Fruit fly (Drosophila melanogaster) whole organism, adult: ENCODE data around the gene CG42637.
A peak's percentile ranks its signal among the peaks of the same experiment; 100 is the strongest.

Experiments used
- CG11617 ChIP-seq: fragments of 200-800 bp; sonication (Bioruptor generic); optimal IDR thresholded peaks from 2 replicates; lab custom pipeline; 2017; ENCODE audit warnings: mild to moderate bottlenecking, missing biosample characterization, missing genetic modification reagents, missing genetic modification characterization
- CG12768 ChIP-seq: fragments of 200-800 bp; sonication (Bioruptor generic); optimal IDR thresholded peaks from 2 replicates; lab custom pipeline; 2017; ENCODE audit warnings: missing biosample characterization, missing genetic modification characterization, mild to moderate bottlenecking, moderate library complexity, missing genetic modification reagents
- CG14711 ChIP-seq: fragments of 200-800 bp; sonication (Bioruptor generic); optimal IDR thresholded peaks from 2 replicates; lab custom pipeline; 2018; ENCODE audit warnings: missing biosample characterization, mild to moderate bottlenecking, missing genetic modification characterization, moderate library complexity
- CG1620 ChIP-seq: fragments of 200-800 bp; sonication (Bioruptor generic); optimal IDR thresholded peaks from 2 replicates; lab custom pipeline; 2016; ENCODE audit warnings: missing biosample characterization, missing genetic modification characterization
- CG33017 ChIP-seq: fragments of 200-800 bp; sonication (Bioruptor generic); optimal IDR thresholded peaks from 2 replicates; lab custom pipeline; 2018; ENCODE audit warnings: missing biosample characterization, mild to moderate bottlenecking, missing genetic modification characterization, moderate library complexity
- CG5204 ChIP-seq: fragments of 200-800 bp; sonication (Bioruptor generic); optimal IDR thresholded peaks from 2 replicates; lab custom pipeline; 2016; ENCODE audit warnings: missing biosample characterization, missing genetic modification characterization
- CG7045 ChIP-seq: fragments of 200-800 bp; sonication (Bioruptor generic); optimal IDR thresholded peaks from 2 replicates; lab custom pipeline; 2017; ENCODE audit warnings: missing biosample characterization, mild to moderate bottlenecking, missing genetic modification characterization
- CG7101 ChIP-seq: fragments of 200-800 bp; sonication (Bioruptor generic); optimal IDR thresholded peaks from 2 replicates; lab custom pipeline; 2018; ENCODE audit warnings: missing biosample characterization, mild to moderate bottlenecking, missing genetic modification characterization, moderate library complexity
- Clk ChIP-seq: fragments of 200-800 bp; sonication (Bioruptor generic); optimal IDR thresholded peaks from 2 replicates; lab custom pipeline; 2017; ENCODE audit warnings: missing biosample characterization, missing genetic modification characterization
- Crg-1 ChIP-seq: fragments of 200-800 bp; sonication (Bioruptor generic); optimal IDR thresholded peaks from 2 replicates; lab custom pipeline; 2016; ENCODE audit warnings: missing biosample characterization, missing genetic modification characterization
- Hr96 ChIP-seq: fragments of 200-800 bp; sonication (Bioruptor generic); optimal IDR thresholded peaks from 2 replicates; lab custom pipeline; 2016; ENCODE audit warnings: missing biosample characterization, missing genetic modification characterization
- Mnt ChIP-seq: fragments of 200-800 bp; sonication (Bioruptor generic); optimal IDR thresholded peaks from 2 replicates; lab custom pipeline; 2016; ENCODE audit warnings: missing biosample characterization, mild to moderate bottlenecking, missing genetic modification characterization
- bab1 ChIP-seq: fragments of 200-800 bp; sonication (Bioruptor generic); optimal IDR thresholded peaks from 3 replicates; lab custom pipeline; 2019; ENCODE audit warnings: missing biosample characterization, mild to moderate bottlenecking, missing genetic modification characterization, moderate library complexity
- cic ChIP-seq: fragments of 200-800 bp; sonication (Bioruptor generic); optimal IDR thresholded peaks from 2 replicates; lab custom pipeline; 2017; ENCODE audit warnings: missing biosample characterization, mild to moderate bottlenecking, missing genetic modification characterization, moderate library complexity
- cnc ChIP-seq, 2 experiments: fragments of >200 bp; optimal IDR thresholded peaks; 2 replicates each; lab custom pipeline; 2017
- kay ChIP-seq: fragments of 200-800 bp; sonication (Bioruptor generic); peaks from one replicate; lab custom pipeline; 2016; ENCODE audit warnings: missing biosample characterization, missing genetic modification characterization, borderline replicate concordance
- ovo ChIP-seq: fragments of 200-800 bp; sonication (Bioruptor generic); optimal IDR thresholded peaks from 2 replicates; lab custom pipeline; 2016; ENCODE audit warnings: missing biosample characterization, missing genetic modification characterization
- pad ChIP-seq: fragments of 200-800 bp; sonication (Bioruptor generic); optimal IDR thresholded peaks from 3 replicates; lab custom pipeline; 2017; ENCODE audit warnings: missing biosample characterization, missing genetic modification characterization, mild to moderate bottlenecking, moderate library complexity, missing genetic modification reagents
- tj ChIP-seq: fragments of 200-800 bp; sonication (Bioruptor generic); optimal IDR thresholded peaks from 3 replicates; lab custom pipeline; 2017; ENCODE audit warnings: missing biosample characterization, mild to moderate bottlenecking, missing genetic modification characterization, moderate library complexity
- toe ChIP-seq: fragments of 200-800 bp; sonication (Bioruptor generic); optimal IDR thresholded peaks from 2 replicates; lab custom pipeline; 2016; ENCODE audit warnings: missing biosample characterization, missing genetic modification characterization

The CG42637 gene

dm6 chr3L:19805895-19806294 is 12.5 kb upstream of the CG42637 start, which contains the start of gene CG34116:
Gene CG34116 (minus strand): TSS chr3L:19806036.
- TF ChIP-seq Mnt (GFP tag; lab: Kevin White, UChicago), result peak; percentile 18
- TF ChIP-seq CG1620, result no peak
- peak; percentile 24 for TF ChIP-seq bab1 (GFP tag; lab: Kevin White, UChicago)
- TF ChIP-seq cic (GFP tag; lab: Kevin White, UChicago), result no peak
- TF ChIP-seq CG7101 (tag; lab: Kevin White, UChicago), result no peak
- no peak for TF ChIP-seq Hr96 (GFP tag; lab: Kevin White, UChicago)
- TF ChIP-seq CG14711 (tag; lab: Kevin White, UChicago), result no peak
- no peak for TF ChIP-seq CG5204 (GFP tag; lab: Kevin White, UChicago)
- TF ChIP-seq CG7045 (GFP tag; lab: Kevin White, UChicago), result no peak
- no peak for TF ChIP-seq CG11617 (GFP tag; lab: Kevin White, UChicago)
- no peak for TF ChIP-seq tj (GFP tag; lab: Kevin White, UChicago)
- no peak for TF ChIP-seq CG12768

- TF ChIP-seq Mnt (GFP tag; lab: Kevin White, UChicago) (no peak), bab1 (GFP tag; lab: Kevin White, UChicago) (no peak), toe (GFP tag; lab: Kevin White, UChicago) (no peak), cnc (optimal IDR thresholded peaks at IDR 0.05; lab: Kevin White, UChicago) (no peak), CG33017 (tag; lab: Kevin White, UChicago) (no peak), tj (GFP tag; lab: Kevin White, UChicago) (peak; percentile 75), kay (no peak), Hr96 (GFP tag; lab: Kevin White, UChicago) (no peak)
These were observed 11.5 kb upstream of the CG42637 start, which contains the start of the genes TORIP and Ccdc58 for dm6 chr3L:19804908-19805307. Gene TORIP (minus strand): TSS chr3L:19805080. Gene Ccdc58 (plus strand): TSS chr3L:19805181.

- TF ChIP-seq tj (GFP tag; lab: Kevin White, UChicago) (no peak), Mnt (GFP tag; lab: Kevin White, UChicago) (no peak), bab1 (GFP tag; lab: Kevin White, UChicago) (no peak), pad (GFP tag; lab: Kevin White, UChicago) (no peak), cnc (optimal IDR thresholded peaks at IDR 0.05; lab: Kevin White, UChicago) (no peak), cic (GFP tag; lab: Kevin White, UChicago) (no peak), ovo (GFP tag; lab: Kevin White, UChicago) (no peak), CG33017 (tag; lab: Kevin White, UChicago) (no peak)
These were observed 7.7 kb upstream of the CG42637 start, which contains the start of gene CG14102 for dm6 chr3L:19801105-19801504. Gene CG14102 (minus strand): TSS chr3L:19801291.

- TF ChIP-seq CG7101 (tag; lab: Kevin White, UChicago) (no peak), tj (GFP tag; lab: Kevin White, UChicago) (peak; percentile 25), CG12768 (no peak)
These were observed 5.6 kb upstream of the CG42637 start, which contains the start of gene Ir76a for dm6 chr3L:19798978-19799377. Gene Ir76a (plus strand): TSS chr3L:19799278.

- TF ChIP-seq Mnt (GFP tag; lab: Kevin White, UChicago) (peak; percentile 82), Crg-1 (GFP tag; lab: Kevin White, UChicago) (peak; percentile 85), tj (GFP tag; lab: Kevin White, UChicago) (peak; percentile 80), CG11617 (GFP tag; lab: Kevin White, UChicago) (peak; percentile 96), bab1 (GFP tag; lab: Kevin White, UChicago) (peak; percentile 91), cnc (optimal IDR thresholded peaks at IDR 0.05; lab: Kevin White, UChicago) (no peak), CG1620 (peak; percentile 75), toe (GFP tag; lab: Kevin White, UChicago) (peak; percentile 86), CG14711 (tag; lab: Kevin White, UChicago) (peak; percentile 59), Clk (GFP tag; lab: Kevin White, UChicago) (peak; percentile 69), CG33017 (tag; lab: Kevin White, UChicago) (peak; percentile 87), CG7045 (GFP tag; lab: Kevin White, UChicago) (peak; percentile 90), CG5204 (GFP tag; lab: Kevin White, UChicago) (no peak), pad (GFP tag; lab: Kevin White, UChicago) (peak; percentile 71), kay (peak; percentile 98), CG12768 (peak; percentile 89), ovo (GFP tag; lab: Kevin White, UChicago) (peak; percentile 61), cic (GFP tag; lab: Kevin White, UChicago) (peak; percentile 66), CG7101 (tag; lab: Kevin White, UChicago) (peak; percentile 84), Hr96 (GFP tag; lab: Kevin White, UChicago) (peak; percentile 78)
These were observed 934 bp upstream of the CG42637 start for dm6 chr3L:19794203-19794802.

- peak; percentile 58 for TF ChIP-seq tj (GFP tag; lab: Kevin White, UChicago)
- TF ChIP-seq cnc (optimal IDR thresholded peaks at IDR 0.05; lab: Kevin White, UChicago), result no peak
- peak; percentile 65 for TF ChIP-seq CG12768
- TF ChIP-seq CG14711 (tag; lab: Kevin White, UChicago), result peak; percentile 91
These were observed 492 bp downstream of the CG42637 start for dm6 chr3L:19792717-19793437.
